Fruit fly (Drosophila melanogaster) whole organism, embryonic: ENCODE results near the gene Vps53.

ENCODE experiments used
- Abd-B ChIP-seq: fragments of 200-800 bp; sonication (Bioruptor generic); optimal IDR thresholded peaks from 2 replicates; lab custom pipeline; 2018; ENCODE audit warnings: missing biosample characterization, mild to moderate bottlenecking, missing genetic modification characterization, moderate library complexity
- CG10979 ChIP-seq: fragments of 200-800 bp; sonication (Bioruptor generic); optimal IDR thresholded peaks from 2 replicates; lab custom pipeline; 2018; ENCODE audit warnings: missing biosample characterization, mild to moderate bottlenecking, missing genetic modification characterization, moderate library complexity
- CG13287 ChIP-seq: fragments of 200-800 bp; sonication (Bioruptor generic); IDR thresholded peaks from 2 replicates; pipeline ENCODE4 v1.3.6; 2022; ENCODE audit warnings: missing biosample characterization, missing genetic modification characterization; ENCODE audit not compliant: partially characterized antibody
- CG15479 ChIP-seq: fragments of 200-800 bp; sonication (Bioruptor generic); optimal IDR thresholded peaks from 3 replicates; lab custom pipeline; 2019; ENCODE audit warnings: missing biosample characterization, mild to moderate bottlenecking, missing genetic modification characterization, moderate library complexity
- CG15696 ChIP-seq: fragments of 200-800 bp; sonication (Bioruptor generic); optimal IDR thresholded peaks from 2 replicates; lab custom pipeline; 2019; ENCODE audit warnings: missing biosample characterization, mild to moderate bottlenecking, missing genetic modification characterization, moderate library complexity
- CG17829 ChIP-seq: fragments of 200-800 bp; optimal IDR thresholded peaks from 2 replicates; lab custom pipeline; 2019; ENCODE audit warnings: missing biosample characterization, mild to moderate bottlenecking, missing genetic modification characterization, moderate library complexity
- CG18262 ChIP-seq: fragments of 200-800 bp; optimal IDR thresholded peaks from 3 replicates; lab custom pipeline; 2019; ENCODE audit warnings: missing biosample characterization, mild to moderate bottlenecking, missing genetic modification characterization, moderate library complexity
- CG2712 ChIP-seq: fragments of 200-800 bp; optimal IDR thresholded peaks from 3 replicates; lab custom pipeline; 2019; ENCODE audit warnings: missing biosample characterization, mild to moderate bottlenecking, missing genetic modification characterization, moderate library complexity
- CG2875 ChIP-seq: fragments of 200-800 bp; sonication (Bioruptor generic); optimal IDR thresholded peaks from 2 replicates; lab custom pipeline; 2017; ENCODE audit warnings: missing biosample characterization, mild to moderate bottlenecking, missing genetic modification characterization, missing genetic modification reagents
- CG30020 ChIP-seq: fragments of 200-800 bp; optimal IDR thresholded peaks from 2 replicates; lab custom pipeline; 2019; ENCODE audit warnings: missing biosample characterization, mild to moderate bottlenecking, missing genetic modification characterization, moderate library complexity
- CG3065 ChIP-seq: fragments of 200-800 bp; sonication (Bioruptor generic); optimal IDR thresholded peaks from 2 replicates; lab custom pipeline; 2016; ENCODE audit warnings: missing biosample characterization, missing genetic modification characterization
- CG4820 ChIP-seq: fragments of 200-800 bp; sonication (Bioruptor generic); optimal IDR thresholded peaks from 3 replicates; lab custom pipeline; 2016; ENCODE audit warnings: missing biosample characterization, missing genetic modification characterization
- CG7357 ChIP-seq: fragments of 200-800 bp; sonication (Bioruptor generic); IDR thresholded peaks from 3 replicates; pipeline ENCODE4 v1.3.6; 2022; ENCODE audit warnings: missing biosample characterization, missing genetic modification characterization
- CG7839 ChIP-seq: fragments of 200-800 bp; sonication (Bioruptor generic); optimal IDR thresholded peaks from 3 replicates; lab custom pipeline; 2018; ENCODE audit warnings: missing biosample characterization, mild to moderate bottlenecking, missing genetic modification characterization, moderate library complexity
- Ets65A ChIP-seq: fragments of 200-800 bp; sonication (Bioruptor generic); peaks from one replicate; lab custom pipeline; 2016; ENCODE audit warnings: missing biosample characterization, missing genetic modification characterization
- Fer3 ChIP-seq: fragments of 200-800 bp; sonication (Bioruptor generic); optimal IDR thresholded peaks from 2 replicates; lab custom pipeline; 2018; ENCODE audit warnings: missing biosample characterization, mild to moderate bottlenecking, missing genetic modification characterization, moderate library complexity
- Jarid2 ChIP-seq: fragments of 200-800 bp; sonication (Bioruptor generic); optimal IDR thresholded peaks from 3 replicates; lab custom pipeline; 2017; ENCODE audit warnings: mild to moderate bottlenecking, missing biosample characterization, missing genetic modification reagents, missing genetic modification characterization
- Med ChIP-seq: fragments of 200-800 bp; sonication (Bioruptor generic); peaks from one replicate; lab custom pipeline; 2016; ENCODE audit warnings: missing biosample characterization, missing genetic modification characterization, mild to moderate bottlenecking, inconsistent platforms, moderate library complexity
- NFAT ChIP-seq: fragments of 200-800 bp; sonication (Bioruptor generic); IDR thresholded peaks from 2 replicates; pipeline ENCODE4 v1.3.6; 2022; ENCODE audit warnings: missing biosample characterization, missing genetic modification characterization
- NK7.1 ChIP-seq: fragments of 200-800 bp; sonication (Bioruptor generic); optimal IDR thresholded peaks from 3 replicates; lab custom pipeline; 2016; ENCODE audit warnings: missing biosample characterization, missing genetic modification characterization
- Oli ChIP-seq: fragments of 200-800 bp; sonication (Bioruptor generic); optimal IDR thresholded peaks from 2 replicates; lab custom pipeline; 2018; ENCODE audit warnings: missing biosample characterization, mild to moderate bottlenecking, missing genetic modification characterization, moderate library complexity
- Xrp1 ChIP-seq: fragments of 200-800 bp; sonication (Bioruptor generic); IDR thresholded peaks from 2 replicates; pipeline ENCODE4 v1.3.6; 2022; ENCODE audit warnings: missing biosample characterization, missing genetic modification characterization
- ap ChIP-seq: fragments of 200-800 bp; sonication (Bioruptor generic); IDR thresholded peaks from 2 replicates; pipeline ENCODE4 v1.3.6; 2022; ENCODE audit warnings: missing biosample characterization, missing genetic modification characterization
- az2 ChIP-seq: fragments of 200-800 bp; sonication (Bioruptor generic); optimal IDR thresholded peaks from 3 replicates; lab custom pipeline; 2016; ENCODE audit warnings: missing biosample characterization, missing genetic modification characterization
- bsh ChIP-seq, 2 experiments: fragments of 200-800 bp; sonication (Bioruptor generic); optimal IDR thresholded peaks; 2 replicates each; lab custom pipeline; 2017 to 2018; ENCODE audit warnings: mild to moderate bottlenecking in 2 of 2, missing biosample characterization in 2 of 2, missing genetic modification characterization in 2 of 2, moderate library complexity in 1 of 2
- dmrt11E ChIP-seq: fragments of 200-800 bp; sonication (Bioruptor generic); optimal IDR thresholded peaks from 3 replicates; lab custom pipeline; 2018; ENCODE audit warnings: missing biosample characterization, mild to moderate bottlenecking, missing genetic modification characterization, moderate library complexity
- gcm ChIP-seq: fragments of 200-800 bp; sonication (Bioruptor generic); optimal IDR thresholded peaks from 2 replicates; lab custom pipeline; 2019; ENCODE audit warnings: missing biosample characterization, mild to moderate bottlenecking, missing genetic modification characterization, moderate library complexity
- gem ChIP-seq: fragments of 200-800 bp; sonication (Bioruptor generic); optimal IDR thresholded peaks from 2 replicates; lab custom pipeline; 2019; ENCODE audit warnings: missing biosample characterization, mild to moderate bottlenecking, missing genetic modification characterization, moderate library complexity
- grau ChIP-seq: fragments of 200-800 bp; optimal IDR thresholded peaks from 3 replicates; lab custom pipeline; 2019; ENCODE audit warnings: missing biosample characterization, mild to moderate bottlenecking, missing genetic modification characterization, moderate library complexity
- ham ChIP-seq: fragments of 200-800 bp; sonication (Bioruptor generic); IDR thresholded peaks from 2 replicates; pipeline ENCODE4 v1.3.6; 2022; ENCODE audit warnings: missing biosample characterization, missing genetic modification characterization
- nmo ChIP-seq: fragments of 200-800 bp; sonication (Bioruptor generic); optimal IDR thresholded peaks from 2 replicates; lab custom pipeline; 2018; ENCODE audit warnings: missing biosample characterization, mild to moderate bottlenecking, missing genetic modification characterization, moderate library complexity
- nom ChIP-seq: fragments of 200-800 bp; sonication (Bioruptor generic); optimal IDR thresholded peaks from 2 replicates; lab custom pipeline; 2017; ENCODE audit warnings: missing biosample characterization, missing genetic modification characterization, mild to moderate bottlenecking, moderate library complexity, missing genetic modification reagents
- otp ChIP-seq: fragments of 200-800 bp; sonication (Bioruptor generic); IDR thresholded peaks from 3 replicates; pipeline ENCODE4, ENCODE4 v1.3.6; 2022; ENCODE audit warnings: missing biosample characterization, missing genetic modification characterization
- phol ChIP-seq: fragments of 200-800 bp; sonication (Bioruptor generic); optimal IDR thresholded peaks from 3 replicates; lab custom pipeline; 2018; ENCODE audit warnings: missing biosample characterization, mild to moderate bottlenecking, missing genetic modification characterization, moderate library complexity
- prd ChIP-seq, 3 experiments: fragments of >200 bp in 2 of 3; fragments of 200-800 bp in 1 of 3; sonication (Bioruptor generic) in 1 of 3; optimal IDR thresholded peaks in 2 of 3; IDR thresholded peaks in 1 of 3; 2 replicates in 2 of 3; 3 replicates in 1 of 3; pipeline versions ENCODE4 v1.3.6 to Lab custom; 2017 to 2022; ENCODE audit warnings: missing biosample characterization in 1 of 3, missing genetic modification characterization in 1 of 3
- salm ChIP-seq: fragments of 200-800 bp; sonication (Bioruptor generic); optimal IDR thresholded peaks from 2 replicates; lab custom pipeline; 2018; ENCODE audit warnings: missing biosample characterization, mild to moderate bottlenecking, missing genetic modification characterization
- sens ChIP-seq: fragments of 200-800 bp; sonication (Bioruptor generic); peaks from one replicate; lab custom pipeline; 2016; ENCODE audit warnings: missing biosample characterization, missing genetic modification characterization
- unpg ChIP-seq: fragments of 200-800 bp; sonication (Bioruptor generic); optimal IDR thresholded peaks from 3 replicates; lab custom pipeline; 2018; ENCODE audit warnings: missing biosample characterization, mild to moderate bottlenecking, missing genetic modification characterization, moderate library complexity

Vps53 gene

DNA sequence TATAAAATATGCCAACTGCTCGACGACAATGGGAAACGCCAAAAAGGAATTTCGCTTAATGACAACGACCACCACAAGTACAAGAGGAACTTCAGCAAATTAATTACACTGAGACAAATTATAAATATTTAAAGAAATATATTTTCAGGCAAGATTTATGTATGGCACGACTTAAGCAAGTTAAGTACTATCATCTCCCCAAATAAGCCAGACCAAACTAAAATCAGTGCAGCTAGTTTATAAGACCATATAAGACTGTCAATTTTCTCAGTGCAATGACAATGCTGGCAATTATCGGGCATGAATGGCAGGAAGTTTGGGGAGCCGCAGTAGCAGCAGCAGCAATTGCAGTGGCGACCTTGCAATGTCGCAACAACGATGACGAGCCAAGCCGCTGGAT lies 37.3 kb downstream of the Vps53 start:
- peak; percentile 20 for TF ChIP-seq sens
- TF ChIP-seq gem (tag; lab: Kevin White, UChicago), result peak; percentile 27
- TF ChIP-seq CG3065 (GFP tag; lab: Kevin White, UChicago), result no peak
- TF ChIP-seq CG17829 (tag; lab: Kevin White, UChicago), result peak; percentile 2
- TF ChIP-seq grau (tag; lab: Kevin White, UChicago), result peak; percentile 2
- 0 out of 2 replicates have a peak, but pooled peaks have one; percentile 13 for TF ChIP-seq Xrp1 (GFP tag; lab: Robert Waterston, UW)
- TF ChIP-seq nom, result peak; percentile 47
- TF ChIP-seq ap (GFP tag; lab: Robert Waterston, UW), result 0 out of 2 replicates have a peak, but pooled peaks have one; percentile 12
- TF ChIP-seq CG13287 (GFP tag; lab: Robert Waterston, UW), result no peak
- TF ChIP-seq CG30020, result no peak
- no peak for TF ChIP-seq ham (GFP tag; lab: Robert Waterston, UW)
- TF ChIP-seq otp (GFP tag; lab: Robert Waterston, UW), result no peak
- TF ChIP-seq salm (tag; lab: Kevin White, UChicago), result no peak
- TF ChIP-seq gcm, result no peak
- TF ChIP-seq Med (GFP tag; lab: Kevin White, UChicago), result peak; percentile 8
- TF ChIP-seq Jarid2 (GFP tag; lab: Kevin White, UChicago), result no peak
- peak; percentile 38 for TF ChIP-seq CG10979 (tag; lab: Kevin White, UChicago)
- peak; percentile 82 for TF ChIP-seq Ets65A (GFP tag; lab: Kevin White, UChicago)
- no peak for TF ChIP-seq CG15479
- no peak for TF ChIP-seq prd (optimal IDR thresholded peaks at IDR 0.05; lab: Kevin White, UChicago)
- TF ChIP-seq prd (GFP tag; IDR thresholded peaks at IDR 0.05; lab: Robert Waterston, UW), result 0 out of 3 replicates have a peak, but pooled peaks have one; percentile 11
- peak; percentile 0 for TF ChIP-seq CG7839 (tag; lab: Kevin White, UChicago)
- 0 out of 3 replicates have a peak, but pooled peaks have one; percentile 8 for TF ChIP-seq CG7357
- no peak for TF ChIP-seq Abd-B (GFP tag; lab: Kevin White, UChicago)
- TF ChIP-seq CG15696, result peak; percentile 23
- TF ChIP-seq NFAT (GFP tag; lab: Robert Waterston, UW), result no peak
- peak; percentile 41 for TF ChIP-seq phol (tag; lab: Kevin White, UChicago)
- TF ChIP-seq CG4820, result peak; percentile 4
- no peak for TF ChIP-seq NK7.1 (GFP tag; lab: Kevin White, UChicago)
- peak; percentile 2 for TF ChIP-seq nmo (GFP tag; lab: Kevin White, UChicago)
- TF ChIP-seq CG2712 (tag; lab: Kevin White, UChicago), result peak; percentile 36
- peak; percentile 11 for TF ChIP-seq CG18262
- peak; percentile 17 for TF ChIP-seq Oli (tag; lab: Kevin White, UChicago)
- TF ChIP-seq Fer3 (tag; lab: Kevin White, UChicago), result no peak
- peak; percentile 11 for TF ChIP-seq az2 (GFP tag; lab: Kevin White, UChicago)
- TF ChIP-seq bsh (GFP tag; optimal IDR thresholded peaks at IDR 0.05; lab: Kevin White, UChicago), result peak in 1 of 2 experiments; percentile 35
- peak; percentile 10 for TF ChIP-seq unpg (GFP tag; lab: Kevin White, UChicago)
- TF ChIP-seq CG2875 (GFP tag; lab: Kevin White, UChicago), result no peak
- TF ChIP-seq dmrt11E (tag; lab: Kevin White, UChicago), result peak; percentile 62
- TF ChIP-seq, all 482 proteins: peak for 24
